Worm (Caenorhabditis elegans) whole organism, L3 larva: ENCODE results near the gene F46F5.11.

Experiments used
- ama-1 ChIP-seq: fragments of 150-350 bp; optimal IDR thresholded peaks from 2 replicates; lab custom pipeline; 2018
- ceh-82 ChIP-seq: fragments of 150-350 bp; optimal IDR thresholded peaks from 2 replicates; lab custom pipeline; 2014; ENCODE audit warnings: missing biosample characterization, missing genetic modification characterization
- daf-12 ChIP-seq: fragments of 150-350 bp; optimal IDR thresholded peaks from 2 replicates; lab custom pipeline; 2014; ENCODE audit warnings: missing biosample characterization, missing genetic modification reagents, missing genetic modification characterization
- elt-2 ChIP-seq: sonication (generic microtip); optimal IDR thresholded peaks from 2 replicates; lab custom pipeline; 2016; ENCODE audit warnings: missing genetic modification reagents, mild to moderate bottlenecking, missing genetic modification characterization, missing compliant biosample characterization
- nhr-12 ChIP-seq: fragments of 150-350 bp; optimal IDR thresholded peaks from 2 replicates; lab custom pipeline; 2014; ENCODE audit warnings: missing biosample characterization, missing genetic modification characterization
- nhr-76 ChIP-seq: fragments of 150-350 bp; sonication (generic microtip); optimal IDR thresholded peaks from 5 replicates; lab custom pipeline; 2014; ENCODE audit warnings: missing biosample characterization, missing genetic modification characterization
- nhr-77 ChIP-seq: fragments of 150-350 bp; optimal IDR thresholded peaks from 2 replicates; lab custom pipeline; 2014; ENCODE audit warnings: missing biosample characterization, missing genetic modification characterization
- tbx-2 ChIP-seq: sonication (generic microtip); optimal IDR thresholded peaks from 2 replicates; lab custom pipeline; 2016; ENCODE audit warnings: mild to moderate bottlenecking, missing genetic modification characterization, missing compliant biosample characterization
- unc-39 ChIP-seq: sonication (generic microtip); optimal IDR thresholded peaks from 4 replicates; lab custom pipeline; 2017; ENCODE audit warnings: missing biosample characterization, missing genetic modification characterization

DNA sequence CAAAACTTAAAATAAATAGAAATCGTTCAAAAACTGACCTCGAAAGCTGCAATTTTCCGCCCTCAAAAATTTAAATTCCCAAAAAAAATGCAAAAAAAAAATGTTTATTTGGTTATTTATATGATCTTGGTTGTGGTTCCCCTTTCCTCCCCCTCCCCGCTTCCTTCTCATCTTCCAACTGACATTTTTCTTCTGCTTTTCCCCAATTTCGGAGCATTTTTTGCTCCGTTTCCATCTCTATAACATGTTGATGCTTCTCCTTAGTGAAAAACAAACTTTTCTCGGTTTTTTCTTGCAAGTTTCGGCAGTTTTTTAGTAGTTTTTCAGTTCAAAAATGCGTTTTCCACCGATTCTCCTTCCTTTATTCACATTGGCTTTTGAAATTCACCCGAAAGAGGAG is 33.5 kb upstream of the F46F5.11 start, which contains the start of gene Y39F10A.1:
- TF ChIP-seq nhr-12 (tag; lab: Kevin White, UChicago) (no peak), ceh-82 (tag; lab: Kevin White, UChicago) (no peak), ama-1 (lab: Kevin White, UChicago) (no peak), nhr-77 (no peak), daf-12 (tag; lab: Kevin White, UChicago) (no peak), unc-39 (no peak), tbx-2 (no peak), elt-2 (no peak), nhr-76 (tag; lab: Kevin White, UChicago) (no peak)
